Worm (Caenorhabditis elegans) whole organism, L2 larva: ENCODE results near the gene T23F6.5.

ENCODE experiments used
- alr-1 ChIP-seq: fragments of 150-350 bp; optimal IDR thresholded peaks from 2 replicates; lab custom pipeline; 2014; ENCODE audit warnings: missing biosample characterization, missing genetic modification characterization
- aly-2 ChIP-seq: fragments of 150-350 bp; optimal IDR thresholded peaks from 2 replicates; lab custom pipeline; 2014; ENCODE audit warnings: missing biosample characterization, missing genetic modification characterization
- ama-1 ChIP-seq: fragments of 150-350 bp; optimal IDR thresholded peaks from 2 replicates; lab custom pipeline; 2018; ENCODE audit warnings: inconsistent platforms
- dmd-4 ChIP-seq: sonication (generic microtip); optimal IDR thresholded peaks from 2 replicates; lab custom pipeline; 2017; ENCODE audit warnings: missing biosample characterization, missing genetic modification characterization
- elt-3 ChIP-seq: sonication (generic microtip); optimal IDR thresholded peaks from 2 replicates; lab custom pipeline; 2017; ENCODE audit warnings: missing biosample characterization, missing genetic modification characterization
- lsy-2 ChIP-seq, 2 experiments: fragments of 150-350 bp in 1 of 2; sonication (generic microtip) in 1 of 2; optimal IDR thresholded peaks; 2 replicates each; lab custom pipeline; 2014 to 2017; ENCODE audit warnings: missing biosample characterization in 2 of 2, missing genetic modification characterization in 2 of 2
- mbf-1 ChIP-seq: sonication (generic microtip); optimal IDR thresholded peaks from 2 replicates; lab custom pipeline; 2017; ENCODE audit warnings: missing biosample characterization, missing genetic modification characterization
- mdl-1 ChIP-seq, 2 experiments: fragments of 150-350 bp in 1 of 2; sonication (generic microtip) in 1 of 2; optimal IDR thresholded peaks; 2 replicates each; lab custom pipeline; 2017; ENCODE audit warnings: missing biosample characterization in 2 of 2, missing genetic modification characterization in 2 of 2
- nhr-11 ChIP-seq: fragments of 150-350 bp; optimal IDR thresholded peaks from 2 replicates; lab custom pipeline; 2014; ENCODE audit warnings: missing biosample characterization, missing genetic modification characterization
- nhr-237 ChIP-seq: fragments of 150-350 bp; optimal IDR thresholded peaks from 2 replicates; lab custom pipeline; 2014; ENCODE audit warnings: missing biosample characterization, missing genetic modification characterization
- snpc-4 ChIP-seq: fragments of 150-350 bp; optimal IDR thresholded peaks from 2 replicates; lab custom pipeline; 2014; ENCODE audit warnings: missing biosample characterization, missing genetic modification characterization
- unc-62 ChIP-seq: fragments of 150-350 bp; optimal IDR thresholded peaks from 2 replicates; lab custom pipeline; 2014; ENCODE audit warnings: missing biosample characterization, missing genetic modification reagents, missing genetic modification characterization

ce11 chrIV:12785988-12786387, 44.6 kb upstream of the T23F6.5 start:
- TF ChIP-seq dmd-4 = no peak
- no peak for TF ChIP-seq unc-62 (GFP tag; lab: Kevin White, UChicago)
- no peak for TF ChIP-seq ama-1 (lab: Kevin White, UChicago)
- no peak for TF ChIP-seq nhr-237
- no peak for TF ChIP-seq mbf-1 (tag; lab: Kevin White, UChicago)
- TF ChIP-seq mdl-1 (tag; optimal IDR thresholded peaks at IDR 0.05; lab: Kevin White, UChicago) = no peak
- TF ChIP-seq alr-1 (tag; lab: Kevin White, UChicago) = no peak
- no peak for TF ChIP-seq lsy-2 (tag; optimal IDR thresholded peaks at IDR 0.05; lab: Kevin White, UChicago)
- TF ChIP-seq elt-3 (tag; lab: Kevin White, UChicago) = no peak
- no peak for TF ChIP-seq nhr-11 (tag; lab: Kevin White, UChicago)
- TF ChIP-seq aly-2 = no peak
- TF ChIP-seq snpc-4 (tag; lab: Kevin White, UChicago) = peak; percentile 79
